Fruit fly (Drosophila melanogaster) whole organism, embryonic: ENCODE measurements around the gene Rbf.

Experiments
- Bdp1 ChIP-seq: fragments of 200-800 bp; sonication (Bioruptor generic); optimal IDR thresholded peaks from 3 replicates; lab custom pipeline; 2016; ENCODE audit warnings: missing biosample characterization, missing genetic modification characterization
- Blimp-1 ChIP-seq: fragments of 200-800 bp; sonication (Bioruptor generic); optimal IDR thresholded peaks from 3 replicates; lab custom pipeline; 2018; ENCODE audit warnings: missing biosample characterization, missing genetic modification characterization, mild to moderate bottlenecking, moderate library complexity, missing genetic modification reagents
- CG1024 ChIP-seq: fragments of 200-800 bp; sonication (Bioruptor generic); IDR thresholded peaks from 2 replicates; pipeline ENCODE4 v1.3.6; 2022; ENCODE audit warnings: missing biosample characterization, missing genetic modification characterization
- CG11398 ChIP-seq: fragments of 200-800 bp; sonication (Bioruptor generic); optimal IDR thresholded peaks from 2 replicates; lab custom pipeline; 2016; ENCODE audit warnings: missing biosample characterization, missing genetic modification characterization
- CG11504 ChIP-seq: fragments of 200-800 bp; sonication (Bioruptor generic); optimal IDR thresholded peaks from 3 replicates; lab custom pipeline; 2019; ENCODE audit warnings: missing biosample characterization, mild to moderate bottlenecking, missing genetic modification characterization, moderate library complexity
- CG11560 ChIP-seq: fragments of 200-800 bp; sonication (Bioruptor generic); IDR thresholded peaks from 3 replicates; pipeline ENCODE4 v1.3.6; 2022; ENCODE audit warnings: missing biosample characterization, missing genetic modification characterization
- CG11695 ChIP-seq: fragments of 200-800 bp; sonication (Bioruptor generic); IDR thresholded peaks from 3 replicates; pipeline ENCODE4 v1.3.6; 2022; ENCODE audit warnings: missing biosample characterization, missing genetic modification characterization
- CG12299 ChIP-seq: fragments of 200-800 bp; sonication (Bioruptor generic); optimal IDR thresholded peaks from 2 replicates; lab custom pipeline; 2018; ENCODE audit warnings: missing biosample characterization, mild to moderate bottlenecking, missing genetic modification characterization
- CG12942 ChIP-seq: fragments of 200-800 bp; sonication (Bioruptor generic); optimal IDR thresholded peaks from 3 replicates; lab custom pipeline; 2016; ENCODE audit warnings: missing biosample characterization, missing genetic modification characterization
- CG14050 ChIP-seq: fragments of 200-800 bp; sonication (Bioruptor generic); IDR thresholded peaks from 3 replicates; pipeline ENCODE4 v1.3.6; 2022; ENCODE audit warnings: missing biosample characterization, missing genetic modification characterization
- CG14441 ChIP-seq: fragments of 200-800 bp; sonication (Bioruptor generic); IDR thresholded peaks from 2 replicates; pipeline ENCODE4 v1.3.6; 2022; ENCODE audit warnings: missing biosample characterization, missing genetic modification characterization
- CG14710 ChIP-seq: fragments of 200-800 bp; sonication (Bioruptor generic); optimal IDR thresholded peaks from 3 replicates; lab custom pipeline; 2019; ENCODE audit warnings: missing biosample characterization, mild to moderate bottlenecking, missing genetic modification characterization, moderate library complexity
- CG2889 ChIP-seq: fragments of 200-800 bp; sonication (Bioruptor generic); IDR thresholded peaks from 3 replicates; pipeline ENCODE4 v1.3.6; 2022; ENCODE audit warnings: missing biosample characterization, missing genetic modification characterization
- CG34376 ChIP-seq: fragments of 200-800 bp; sonication (Bioruptor generic); optimal IDR thresholded peaks from 2 replicates; lab custom pipeline; 2018; ENCODE audit warnings: missing biosample characterization, mild to moderate bottlenecking, missing genetic modification characterization
- CG34422 ChIP-seq: fragments of 200-800 bp; sonication (Bioruptor generic); IDR thresholded peaks from 3 replicates; pipeline ENCODE4 v1.3.6; 2022; ENCODE audit warnings: missing biosample characterization, missing genetic modification characterization
- CG42726 ChIP-seq: fragments of 200-800 bp; sonication (Bioruptor generic); IDR thresholded peaks from 2 replicates; pipeline ENCODE4 v1.3.6; 2022; ENCODE audit warnings: missing biosample characterization, missing genetic modification characterization; ENCODE audit not compliant: partially characterized antibody
- CG4360 ChIP-seq: fragments of 200-800 bp; sonication (Bioruptor generic); IDR thresholded peaks from 2 replicates; pipeline ENCODE4 v1.3.6; 2022; ENCODE audit warnings: missing biosample characterization, missing genetic modification characterization
- CG4424 ChIP-seq: fragments of 200-800 bp; sonication (Bioruptor generic); optimal IDR thresholded peaks from 3 replicates; lab custom pipeline; 2016; ENCODE audit warnings: missing biosample characterization, missing genetic modification characterization
- CG4617 ChIP-seq: fragments of 200-800 bp; sonication (Bioruptor generic); optimal IDR thresholded peaks from 3 replicates; lab custom pipeline; 2016; ENCODE audit warnings: missing biosample characterization, missing genetic modification characterization, borderline replicate concordance
- CG6813 ChIP-seq: fragments of 200-800 bp; sonication (Bioruptor generic); optimal IDR thresholded peaks from 2 replicates; lab custom pipeline; 2017; ENCODE audit warnings: missing biosample characterization, missing genetic modification characterization, mild to moderate bottlenecking, moderate library complexity, missing genetic modification reagents
- CG8089 ChIP-seq: fragments of 200-800 bp; sonication (Bioruptor generic); optimal IDR thresholded peaks from 3 replicates; lab custom pipeline; 2016; ENCODE audit warnings: missing biosample characterization, missing genetic modification characterization
- CG8281 ChIP-seq: fragments of 200-800 bp; sonication (Bioruptor generic); optimal IDR thresholded peaks from 2 replicates; lab custom pipeline; 2018; ENCODE audit warnings: missing biosample characterization, mild to moderate bottlenecking, missing genetic modification characterization, moderate library complexity
- CG8290 ChIP-seq, 3 experiments: fragments of 200-800 bp; sonication (Bioruptor generic); optimal IDR thresholded peaks; 2 replicates each; lab custom pipeline; 2016 to 2019; ENCODE audit warnings: missing biosample characterization in 3 of 3, missing genetic modification characterization in 3 of 3, mild to moderate bottlenecking in 2 of 3, moderate library complexity in 1 of 3
- CoRest ChIP-seq: fragments of 200-800 bp; sonication (Bioruptor generic); optimal IDR thresholded peaks from 3 replicates; lab custom pipeline; 2018; ENCODE audit warnings: missing biosample characterization, mild to moderate bottlenecking, missing genetic modification characterization, moderate library complexity
- MTF-1 ChIP-seq: fragments of 200-800 bp; sonication (Bioruptor generic); optimal IDR thresholded peaks from 2 replicates; lab custom pipeline; 2018; ENCODE audit warnings: missing biosample characterization, mild to moderate bottlenecking, missing genetic modification characterization, borderline replicate concordance
- Nf-YA ChIP-seq: fragments of 200-800 bp; sonication (Bioruptor generic); IDR thresholded peaks from 2 replicates; pipeline ENCODE4 v1.3.6; 2022; ENCODE audit warnings: missing biosample characterization, missing genetic modification characterization
- Ptx1 ChIP-seq: fragments of 200-800 bp; sonication (Bioruptor generic); IDR thresholded peaks from 2 replicates; pipeline ENCODE4 v1.3.6; 2022; ENCODE audit warnings: missing biosample characterization, missing genetic modification characterization
- Sox100B ChIP-seq: fragments of 200-800 bp; sonication (Bioruptor generic); optimal IDR thresholded peaks from 3 replicates; lab custom pipeline; 2018; ENCODE audit warnings: missing biosample characterization, mild to moderate bottlenecking, missing genetic modification characterization
- Sox102F ChIP-seq: fragments of 200-800 bp; sonication (Bioruptor generic); optimal IDR thresholded peaks from 2 replicates; lab custom pipeline; 2018; ENCODE audit warnings: missing biosample characterization, mild to moderate bottlenecking, missing genetic modification characterization, moderate library complexity
- Sry-β ChIP-seq: fragments of 200-800 bp; sonication (Bioruptor generic); optimal IDR thresholded peaks from 2 replicates; lab custom pipeline; 2018; ENCODE audit warnings: missing biosample characterization, mild to moderate bottlenecking, missing genetic modification characterization, moderate library complexity
- Taf1 ChIP-seq: fragments of 200-800 bp; sonication (Bioruptor generic); IDR thresholded peaks from 2 replicates; pipeline ENCODE4 v1.3.6; 2022; ENCODE audit warnings: missing biosample characterization, missing genetic modification characterization
- abd-A ChIP-seq: fragments of 200-800 bp; sonication (Bioruptor generic); optimal IDR thresholded peaks from 3 replicates; lab custom pipeline; 2019; ENCODE audit warnings: missing biosample characterization, mild to moderate bottlenecking, missing genetic modification characterization, moderate library complexity
- croc ChIP-seq: fragments of 200-800 bp; sonication (Bioruptor generic); conservative IDR thresholded peaks from 3 replicates; pipeline ENCODE4 v1.3.6; 2022; ENCODE audit warnings: missing biosample characterization, missing genetic modification characterization
- danr ChIP-seq: fragments of 200-800 bp; sonication (Bioruptor generic); IDR thresholded peaks from 2 replicates; pipeline ENCODE4 v1.3.6; 2022; ENCODE audit warnings: missing biosample characterization, missing genetic modification characterization
- dati ChIP-seq: fragments of 200-800 bp; sonication (Bioruptor generic); IDR thresholded peaks from 2 replicates; pipeline ENCODE4 v1.3.6; 2022; ENCODE audit warnings: missing biosample characterization, missing genetic modification characterization
- dm ChIP-seq: fragments of 200-800 bp; sonication (Bioruptor generic); optimal IDR thresholded peaks from 3 replicates; lab custom pipeline; 2016; ENCODE audit warnings: missing biosample characterization, missing genetic modification characterization
- dmrt99B ChIP-seq: fragments of 200-800 bp; sonication (Bioruptor generic); optimal IDR thresholded peaks from 2 replicates; lab custom pipeline; 2018; ENCODE audit warnings: missing biosample characterization, mild to moderate bottlenecking, missing genetic modification characterization, moderate library complexity
- ewg ChIP-seq: fragments of 200-800 bp; sonication (Bioruptor generic); optimal IDR thresholded peaks from 3 replicates; lab custom pipeline; 2017; ENCODE audit warnings: mild to moderate bottlenecking, missing biosample characterization, missing genetic modification reagents, missing genetic modification characterization
- fd3F ChIP-seq: fragments of 200-800 bp; sonication (Bioruptor generic); optimal IDR thresholded peaks from 2 replicates; lab custom pipeline; 2018; ENCODE audit warnings: missing biosample characterization, mild to moderate bottlenecking, missing genetic modification characterization, moderate library complexity
- ftz-f1 ChIP-seq: fragments of 200-800 bp; sonication (Bioruptor generic); optimal IDR thresholded peaks from 2 replicates; lab custom pipeline; 2016; ENCODE audit warnings: missing biosample characterization, missing genetic modification characterization
- gfzf ChIP-seq: fragments of 200-800 bp; sonication (Bioruptor generic); optimal IDR thresholded peaks from 2 replicates; lab custom pipeline; 2016; ENCODE audit warnings: missing biosample characterization, mild to moderate bottlenecking, missing genetic modification characterization, moderate library complexity
- gt ChIP-seq: fragments of 200-800 bp; sonication (Bioruptor generic); IDR thresholded peaks from 2 replicates; pipeline ENCODE4 v1.3.6; 2022; ENCODE audit warnings: missing biosample characterization, missing genetic modification characterization
- ind ChIP-seq: fragments of 200-800 bp; sonication (Bioruptor generic); optimal IDR thresholded peaks from 3 replicates; lab custom pipeline; 2016; ENCODE audit warnings: missing biosample characterization, missing genetic modification characterization
- lilli ChIP-seq: fragments of 200-800 bp; sonication (Bioruptor generic); optimal IDR thresholded peaks from 3 replicates; lab custom pipeline; 2016; ENCODE audit warnings: missing biosample characterization, missing genetic modification characterization
- ranshi ChIP-seq: fragments of 200-800 bp; sonication (Bioruptor generic); IDR thresholded peaks from 2 replicates; pipeline ENCODE4 v1.3.6; 2022; ENCODE audit warnings: missing biosample characterization, missing genetic modification characterization
- sisA ChIP-seq: fragments of 200-800 bp; sonication (Bioruptor generic); IDR thresholded peaks from 2 replicates; pipeline ENCODE4 v1.3.6; 2022; ENCODE audit warnings: missing biosample characterization, missing genetic modification characterization
- tap ChIP-seq: fragments of 200-800 bp; optimal IDR thresholded peaks from 3 replicates; lab custom pipeline; 2019; ENCODE audit warnings: missing biosample characterization, mild to moderate bottlenecking, missing genetic modification characterization, moderate library complexity
- tin ChIP-seq: fragments of 200-800 bp; sonication (Bioruptor generic); optimal IDR thresholded peaks from 3 replicates; lab custom pipeline; 2016; ENCODE audit warnings: missing biosample characterization, missing genetic modification characterization
- wdn ChIP-seq: fragments of 200-800 bp; sonication (Bioruptor generic); IDR thresholded peaks from 2 replicates; pipeline ENCODE4 v1.3.6; 2022; ENCODE audit warnings: missing biosample characterization, missing genetic modification characterization
- zen ChIP-seq: fragments of 200-800 bp; sonication (Bioruptor generic); optimal IDR thresholded peaks from 3 replicates; lab custom pipeline; 2018; ENCODE audit warnings: missing biosample characterization, mild to moderate bottlenecking, missing genetic modification characterization, moderate library complexity
- zen2 ChIP-seq: fragments of 200-800 bp; sonication (Bioruptor generic); IDR thresholded peaks from 3 replicates; pipeline ENCODE4 v1.3.6; 2022; ENCODE audit warnings: missing biosample characterization, missing genetic modification characterization; ENCODE audit not compliant: partially characterized antibody

Gene Rbf

dm6 chrX:843489-843888, 42.2 kb upstream of the Rbf start (continued):
- TF ChIP-seq CG34376 (GFP tag; lab: Kevin White, UChicago): no peak
- no peak for TF ChIP-seq Bdp1 (GFP tag; lab: Kevin White, UChicago)
- no peak for TF ChIP-seq Taf1 (GFP tag; lab: Robert Waterston, UW)
- no peak for TF ChIP-seq gfzf (GFP tag; lab: Kevin White, UChicago)
- peak; percentile 25 for TF ChIP-seq ind (GFP tag; lab: Kevin White, UChicago)
- TF ChIP-seq CG1024 (GFP tag; lab: Robert Waterston, UW): no peak
- TF ChIP-seq CoRest: peak; percentile 41
- TF ChIP-seq abd-A (tag; lab: Kevin White, UChicago): no peak
- TF ChIP-seq danr (GFP tag; lab: Robert Waterston, UW): no peak
- no peak for TF ChIP-seq tap
- no peak for TF ChIP-seq CG42726
- TF ChIP-seq ranshi (GFP tag; lab: Robert Waterston, UW): no peak; the same call in 1 of the 2 replicates
- TF ChIP-seq CG11504 (tag; lab: Kevin White, UChicago): peak; percentile 54
- no peak for TF ChIP-seq gt (GFP tag; lab: Robert Waterston, UW)
- no peak for TF ChIP-seq CG8089 (GFP tag; lab: Kevin White, UChicago)
- no peak for TF ChIP-seq Blimp-1 (GFP tag; lab: Kevin White, UChicago)
- no peak for TF ChIP-seq Nf-YA (GFP tag; lab: Robert Waterston, UW)
- no peak for TF ChIP-seq croc
- peak; percentile 20; the same call in 1 of the 2 replicates for TF ChIP-seq CG14441 (GFP tag; lab: Robert Waterston, UW)
- TF ChIP-seq lilli (GFP tag; lab: Kevin White, UChicago): no peak
- TF ChIP-seq CG4424: peak; percentile 26
- no peak for TF ChIP-seq CG4617
- TF ChIP-seq MTF-1 (GFP tag; lab: Kevin White, UChicago): no peak
- TF ChIP-seq CG12299: no peak
- TF ChIP-seq dm: no peak
- no peak for TF ChIP-seq sisA (GFP tag; lab: Robert Waterston, UW)
- TF ChIP-seq zen2 (GFP tag; lab: Robert Waterston, UW): no peak
- no peak for TF ChIP-seq CG6813
- no peak for TF ChIP-seq ftz-f1 (GFP tag; lab: Kevin White, UChicago)
- no peak for TF ChIP-seq fd3F (GFP tag; lab: Kevin White, UChicago)
- TF ChIP-seq wdn (GFP tag; lab: Robert Waterston, UW): 0 out of 2 replicates have a peak, but pooled peaks have one; percentile 31
- TF ChIP-seq CG34422 (GFP tag; lab: Robert Waterston, UW): no peak
- TF ChIP-seq CG11398 (GFP tag; lab: Kevin White, UChicago): no peak
- TF ChIP-seq CG14710 (tag; lab: Kevin White, UChicago): peak; percentile 56
- no peak for TF ChIP-seq Sry-β (GFP tag; lab: Kevin White, UChicago)
- TF ChIP-seq CG8281: no peak
- TF ChIP-seq dati (GFP tag; lab: Robert Waterston, UW): no peak
- TF ChIP-seq CG11560 (tag; lab: Robert Waterston, UW): no peak
- peak; percentile 38 for TF ChIP-seq dmrt99B (tag; lab: Kevin White, UChicago)
- 0 out of 3 replicates have a peak, but pooled peaks have one; percentile 42 for TF ChIP-seq CG11695 (GFP tag; lab: Robert Waterston, UW)
- no peak for TF ChIP-seq CG14050
- no peak for TF ChIP-seq CG12942 (GFP tag; lab: Kevin White, UChicago)
- no peak for TF ChIP-seq CG4360
- TF ChIP-seq tin (GFP tag; lab: Kevin White, UChicago): no peak
- peak; percentile 52 for TF ChIP-seq Sox102F (GFP tag; lab: Kevin White, UChicago)
- TF ChIP-seq Sox100B (GFP tag; lab: Kevin White, UChicago): no peak
- no peak for TF ChIP-seq CG2889 (GFP tag; lab: Robert Waterston, UW)
- TF ChIP-seq CG8290 (GFP tag; optimal IDR thresholded peaks at IDR 0.05; lab: Kevin White, UChicago): no peak
- no peak for TF ChIP-seq CG8290 (tag; optimal IDR thresholded peaks at IDR 0.05; lab: Kevin White, UChicago)
- no peak for TF ChIP-seq zen (tag; lab: Kevin White, UChicago)
- peak; percentile 53 for TF ChIP-seq Ptx1 (GFP tag; lab: Robert Waterston, UW)
- no peak for TF ChIP-seq ewg
